Worm (Caenorhabditis elegans) whole organism, L1 larva: ENCODE measurements around the gene aakg-5.

Source experiments
- C34B4.2 ChIP-seq: sonication (generic microtip); optimal IDR thresholded peaks from 2 replicates; lab custom pipeline; 2017; ENCODE audit warnings: mild to moderate bottlenecking, missing genetic modification characterization, missing compliant biosample characterization
- Y116A8C.19 ChIP-seq: sonication (generic microtip); optimal IDR thresholded peaks from 2 replicates; lab custom pipeline; 2016; ENCODE audit warnings: missing compliant biosample characterization, missing genetic modification characterization, borderline replicate concordance
- ama-1 ChIP-seq: fragments of 150-350 bp; optimal IDR thresholded peaks from 2 replicates; lab custom pipeline; 2014
- ceh-82 ChIP-seq, 3 experiments: fragments of 150-350 bp in 1 of 3; sonication (generic microtip) in 2 of 3; optimal IDR thresholded peaks; 2 replicates each; lab custom pipeline; 2014 to 2017; ENCODE audit warnings: missing biosample characterization in 3 of 3, missing genetic modification characterization in 3 of 3
- ceh-88 ChIP-seq: fragments of 200-800 bp; sonication (Bioruptor generic); IDR thresholded peaks from 2 replicates; pipeline ENCODE4 v1.3.6; 2022; ENCODE audit warnings: missing genetic modification characterization, missing compliant biosample characterization
- dsc-1 ChIP-seq: sonication (generic microtip); optimal IDR thresholded peaks from 2 replicates; lab custom pipeline; 2016; ENCODE audit warnings: mild to moderate bottlenecking, missing genetic modification characterization, missing compliant biosample characterization
- efl-1 ChIP-seq, 4 experiments: fragments of 150-350 bp; optimal IDR thresholded peaks in 3 of 4; peaks in 1 of 4; 1 replicate in 1 of 4; 2 replicates in 3 of 4; lab custom pipeline; 2014; ENCODE audit warnings: missing biosample characterization in 2 of 4, missing genetic modification characterization in 2 of 4, missing genetic modification reagents in 2 of 4
- efl-3 ChIP-seq: fragments of 200-800 bp; sonication (Bioruptor generic); optimal IDR thresholded peaks from 2 replicates; lab custom pipeline; 2018; ENCODE audit warnings: mild to moderate bottlenecking, missing genetic modification characterization, missing compliant biosample characterization
- egl-27 ChIP-seq, 2 experiments: fragments of 150-350 bp in 1 of 2; sonication (generic microtip); optimal IDR thresholded peaks; 3 replicates each; lab custom pipeline; 2017 to 2018; ENCODE audit warnings: missing biosample characterization in 2 of 2, missing genetic modification characterization in 2 of 2, missing genetic modification reagents in 2 of 2
- elt-2 ChIP-seq: sonication (generic microtip); optimal IDR thresholded peaks from 2 replicates; lab custom pipeline; 2016; ENCODE audit warnings: missing genetic modification characterization, mild to moderate bottlenecking, inconsistent platforms, missing compliant biosample characterization, missing genetic modification reagents
- elt-3 ChIP-seq, 6 experiments: fragments of 150-350 bp in 1 of 6; sonication (generic microtip); optimal IDR thresholded peaks; 2 replicates each; lab custom pipeline; 2017 to 2018; ENCODE audit warnings: missing biosample characterization in 6 of 6, missing genetic modification characterization in 6 of 6, inconsistent platforms in 1 of 6
- ets-5 ChIP-seq: fragments of 200-800 bp; sonication (Bioruptor generic); IDR thresholded peaks from 2 replicates; pipeline ENCODE4 v1.3.6; 2022; ENCODE audit warnings: missing genetic modification characterization, missing compliant biosample characterization
- fkh-4 ChIP-seq: sonication (generic microtip); optimal IDR thresholded peaks from 2 replicates; lab custom pipeline; 2016; ENCODE audit warnings: missing compliant biosample characterization, missing genetic modification characterization, borderline replicate concordance
- fkh-8 ChIP-seq: sonication (generic microtip); optimal IDR thresholded peaks from 2 replicates; lab custom pipeline; 2016; ENCODE audit warnings: mild to moderate bottlenecking, missing genetic modification characterization, missing compliant biosample characterization
- hlh-17 ChIP-seq: fragments of 200-800 bp; sonication (Bioruptor generic); optimal IDR thresholded peaks from 2 replicates; lab custom pipeline; 2018; ENCODE audit warnings: missing genetic modification characterization, mild to moderate bottlenecking, missing compliant biosample characterization, moderate library complexity, borderline replicate concordance
- hlh-4 ChIP-seq: sonication (generic microtip); optimal IDR thresholded peaks from 2 replicates; lab custom pipeline; 2016; ENCODE audit warnings: mild to moderate bottlenecking, missing genetic modification characterization, missing compliant biosample characterization
- irx-1 ChIP-seq: sonication (generic microtip); optimal IDR thresholded peaks from 2 replicates; lab custom pipeline; 2016; ENCODE audit warnings: missing genetic modification characterization, missing compliant biosample characterization
- isw-1 ChIP-seq: fragments of 200-800 bp; sonication (Bioruptor generic); IDR thresholded peaks from 2 replicates; pipeline ENCODE4 v1.3.6; 2022; ENCODE audit warnings: missing genetic modification characterization, missing compliant biosample characterization
- lin-39 ChIP-seq: fragments of 150-350 bp; optimal IDR thresholded peaks from 2 replicates; lab custom pipeline; 2014; ENCODE audit warnings: missing biosample characterization, missing genetic modification reagents, missing genetic modification characterization
- lir-3 ChIP-seq: sonication (generic microtip); optimal IDR thresholded peaks from 2 replicates; lab custom pipeline; 2016; ENCODE audit warnings: mild to moderate bottlenecking, missing genetic modification characterization, moderate library complexity, missing compliant biosample characterization; ENCODE audit not compliant: poor library complexity
- lsy-2 ChIP-seq, 2 experiments: fragments of 150-350 bp; optimal IDR thresholded peaks; 2 replicates each; lab custom pipeline; 2014; ENCODE audit warnings: missing biosample characterization in 2 of 2, missing genetic modification characterization in 2 of 2
- mep-1 ChIP-seq: fragments of 150-350 bp; optimal IDR thresholded peaks from 2 replicates; lab custom pipeline; 2014; ENCODE audit warnings: missing biosample characterization, missing genetic modification characterization
- nhr-12 ChIP-seq: sonication (generic microtip); optimal IDR thresholded peaks from 2 replicates; lab custom pipeline; 2017; ENCODE audit warnings: missing biosample characterization, missing genetic modification characterization
- nhr-19 ChIP-seq: fragments of 200-800 bp; sonication (Bioruptor generic); conservative IDR thresholded peaks from 2 replicates; pipeline ENCODE4 v1.3.6; 2022; ENCODE audit warnings: missing genetic modification characterization, missing compliant biosample characterization
- nhr-20 ChIP-seq: sonication (generic microtip); optimal IDR thresholded peaks from 2 replicates; lab custom pipeline; 2016; ENCODE audit warnings: mild to moderate bottlenecking, missing genetic modification characterization, missing compliant biosample characterization
- nhr-237 ChIP-seq: fragments of 150-350 bp; optimal IDR thresholded peaks from 2 replicates; lab custom pipeline; 2014; ENCODE audit warnings: missing biosample characterization, missing genetic modification characterization
- nhr-28 ChIP-seq: fragments of 150-350 bp; optimal IDR thresholded peaks from 2 replicates; lab custom pipeline; 2014; ENCODE audit warnings: missing biosample characterization, missing genetic modification characterization
- nhr-71 ChIP-seq: sonication (generic microtip); optimal IDR thresholded peaks from 2 replicates; lab custom pipeline; 2016; ENCODE audit warnings: mild to moderate bottlenecking, missing genetic modification characterization, moderate library complexity, missing compliant biosample characterization
- nhr-76 ChIP-seq: sonication (generic microtip); optimal IDR thresholded peaks from 2 replicates; lab custom pipeline; 2017; ENCODE audit warnings: missing biosample characterization, missing genetic modification characterization
- nhr-85 ChIP-seq: sonication (generic microtip); peaks from one replicate; lab custom pipeline; 2016; ENCODE audit warnings: missing genetic modification characterization, inconsistent platforms, missing compliant biosample characterization
- nhr-90 ChIP-seq: sonication (generic microtip); optimal IDR thresholded peaks from 2 replicates; lab custom pipeline; 2016; ENCODE audit warnings: mild to moderate bottlenecking, missing genetic modification characterization, missing compliant biosample characterization; ENCODE audit not compliant: poor library complexity
- pag-3 ChIP-seq: sonication (generic microtip); optimal IDR thresholded peaks from 2 replicates; lab custom pipeline; 2017; ENCODE audit warnings: missing genetic modification characterization, mild to moderate bottlenecking, missing compliant biosample characterization, antibody characterized with exemption, borderline replicate concordance; ENCODE audit not compliant: insufficient read depth
- pqm-1 ChIP-seq: sonication (generic microtip); optimal IDR thresholded peaks from 3 replicates; lab custom pipeline; 2017; ENCODE audit warnings: missing biosample characterization, missing genetic modification characterization
- rnt-1 ChIP-seq: sonication (generic microtip); optimal IDR thresholded peaks from 2 replicates; lab custom pipeline; 2016; ENCODE audit warnings: mild to moderate bottlenecking, missing genetic modification characterization, moderate library complexity, missing compliant biosample characterization
- skn-1 ChIP-seq: fragments of 150-350 bp; optimal IDR thresholded peaks from 2 replicates; lab custom pipeline; 2014; ENCODE audit warnings: missing biosample characterization, missing genetic modification characterization
- snu-23 ChIP-seq: sonication (generic microtip); optimal IDR thresholded peaks from 2 replicates; lab custom pipeline; 2016; ENCODE audit warnings: missing genetic modification characterization, missing compliant biosample characterization
- sup-37 ChIP-seq: fragments of 200-800 bp; sonication (Bioruptor generic); optimal IDR thresholded peaks from 2 replicates; lab custom pipeline; 2018; ENCODE audit warnings: mild to moderate bottlenecking, missing genetic modification characterization, missing compliant biosample characterization
- swsn-7 ChIP-seq: sonication (generic microtip); optimal IDR thresholded peaks from 2 replicates; lab custom pipeline; 2016; ENCODE audit warnings: missing genetic modification characterization, missing compliant biosample characterization
- tbx-2 ChIP-seq: sonication (generic microtip); optimal IDR thresholded peaks from 2 replicates; lab custom pipeline; 2016; ENCODE audit warnings: missing genetic modification characterization, missing compliant biosample characterization
- tlp-1 ChIP-seq: fragments of 150-350 bp; optimal IDR thresholded peaks from 2 replicates; lab custom pipeline; 2014; ENCODE audit warnings: missing biosample characterization, missing genetic modification characterization
- unc-130 ChIP-seq: fragments of 150-350 bp; optimal IDR thresholded peaks from 2 replicates; lab custom pipeline; 2017; ENCODE audit warnings: missing biosample characterization, missing genetic modification characterization, inconsistent platforms
- unc-30 ChIP-seq: sonication (generic microtip); optimal IDR thresholded peaks from 2 replicates; lab custom pipeline; 2017; ENCODE audit warnings: missing biosample characterization, missing genetic modification characterization
- zag-1 ChIP-seq: fragments of 150-350 bp; optimal IDR thresholded peaks from 2 replicates; lab custom pipeline; 2014; ENCODE audit warnings: missing biosample characterization, missing genetic modification characterization
- ztf-11 ChIP-seq, 2 experiments: sonication (generic microtip); optimal IDR thresholded peaks; 2 replicates each; lab custom pipeline; 2016 to 2017; ENCODE audit warnings: missing genetic modification characterization in 2 of 2, missing biosample characterization in 1 of 2, missing compliant biosample characterization in 1 of 2

aakg-5 gene

ce11 chrII:9937611-9938010 lies 37.3 kb downstream of the aakg-5 start (continued):
- TF ChIP-seq swsn-7 (peak; percentile 59), efl-3 (GFP tag; lab: Kevin White, UChicago) (no peak), hlh-4 (tag; lab: Kevin White, UChicago) (no peak), nhr-71 (tag; lab: Kevin White, UChicago) (peak; percentile 97), efl-1 (optimal IDR thresholded peaks at IDR 0.05; lab: Kevin White, UChicago) (peak; percentile 62 to 74), efl-1 (GFP tag; optimal IDR thresholded peaks at IDR 0.05 in 1 of 2; lab: Kevin White, UChicago) (peak; percentile 68 to 96), irx-1 (tag; lab: Kevin White, UChicago) (peak; percentile 34), nhr-20 (peak; percentile 94), skn-1 (peak; percentile 51), fkh-8 (tag; lab: Kevin White, UChicago) (peak; percentile 56), lir-3 (tag; lab: Kevin White, UChicago) (peak; percentile 66), ceh-82 (tag; optimal IDR thresholded peaks at IDR 0.05; lab: Kevin White, UChicago) (peak; percentile 14 to 59 (median 26))

- TF ChIP-seq hlh-4 (tag; lab: Kevin White, UChicago), result no peak
- no peak for TF ChIP-seq tbx-2
- no peak for TF ChIP-seq efl-1 (optimal IDR thresholded peaks at IDR 0.05; lab: Kevin White, UChicago)
- peak in 1 of 2 experiments; percentile 16 for TF ChIP-seq efl-1 (GFP tag; optimal IDR thresholded peaks at IDR 0.05 in 1 of 2; lab: Kevin White, UChicago)
These were observed 38.1 kb downstream of the aakg-5 start, which contains the start of gene C05C10.3 for ce11 chrII:9936859-9937258. Gene C05C10.3 (minus strand): TSS chrII:9936893.

- TF ChIP-seq unc-30 (no peak), nhr-85 (tag; lab: Kevin White, UChicago) (peak; percentile 62)
These were observed 39.3 kb downstream of the aakg-5 start for ce11 chrII:9935664-9936063.

- TF ChIP-seq nhr-20 (no peak), ets-5 (no peak), zag-1 (tag; lab: Kevin White, UChicago) (no peak), elt-3 (tag; optimal IDR thresholded peaks at IDR 0.05; lab: Kevin White, UChicago) (no peak), nhr-19 (peak; percentile 19; the same call in 1 of the 2 replicates), elt-2 (tag; lab: Kevin White, UChicago) (peak; percentile 63), fkh-4 (tag; lab: Kevin White, UChicago) (no peak), swsn-7 (no peak), pag-3 (tag; lab: Kevin White, UChicago) (no peak), tlp-1 (no peak), nhr-85 (tag; lab: Kevin White, UChicago) (peak; percentile 37), skn-1 (no peak), hlh-4 (tag; lab: Kevin White, UChicago) (no peak), sup-37 (GFP tag; lab: Kevin White, UChicago) (no peak), isw-1 (GFP tag; lab: Robert Waterston, UW) (no peak), mep-1 (tag; lab: Kevin White, UChicago) (no peak), nhr-237 (tag; lab: Kevin White, UChicago) (no peak), hlh-17 (no peak), nhr-28 (tag; lab: Kevin White, UChicago) (no peak), nhr-12 (tag; lab: Kevin White, UChicago) (no peak), snu-23 (no peak), nhr-90 (no peak), pqm-1 (no peak), egl-27 (tag; optimal IDR thresholded peaks at IDR 0.05; lab: Kevin White, UChicago) (no peak), ceh-88 (GFP tag; lab: Robert Waterston, UW) (no peak), unc-30 (no peak), nhr-71 (tag; lab: Kevin White, UChicago) (peak; percentile 70), nhr-76 (no peak), C34B4.2 (tag; lab: Kevin White, UChicago) (no peak), dsc-1 (tag; lab: Kevin White, UChicago) (no peak), unc-130 (tag; lab: Kevin White, UChicago) (no peak), ama-1 (lab: Kevin White, UChicago) (peak; percentile 54), Y116A8C.19 (tag; lab: Kevin White, UChicago) (no peak), lsy-2 (tag; optimal IDR thresholded peaks at IDR 0.05; lab: Kevin White, UChicago) (peak in 1 of 2 experiments; percentile 14), rnt-1 (tag; lab: Kevin White, UChicago) (peak; percentile 0), lin-39 (no peak), ztf-11 (tag; optimal IDR thresholded peaks at IDR 0.05; lab: Kevin White, UChicago) (no peak)
These were observed 39.8 kb downstream of the aakg-5 start for ce11 chrII:9935044-9935599.
